Worm (Caenorhabditis elegans) whole organism, early embryonic: Measurements from ENCODE around the gene clec-178.

Experiments
- ama-1 ChIP-seq: fragments of 150-350 bp; optimal IDR thresholded peaks from 2 replicates; lab custom pipeline; 2014
- ceh-13 ChIP-seq: fragments of 200-800 bp; sonication (Bioruptor generic); optimal IDR thresholded peaks from 2 replicates; lab custom pipeline; 2018; ENCODE audit warnings: mild to moderate bottlenecking, missing genetic modification characterization, missing compliant biosample characterization
- ceh-36 ChIP-seq: sonication (generic microtip); optimal IDR thresholded peaks from 2 replicates; lab custom pipeline; 2016; ENCODE audit warnings: missing genetic modification characterization, inconsistent platforms, missing compliant biosample characterization
- hmg-4 ChIP-seq: fragments of 200-800 bp; sonication (Bioruptor generic); optimal IDR thresholded peaks from 2 replicates; lab custom pipeline; 2018; ENCODE audit warnings: mild to moderate bottlenecking, missing genetic modification characterization, missing compliant biosample characterization
- tra-4 ChIP-seq: sonication (generic microtip); optimal IDR thresholded peaks from 2 replicates; lab custom pipeline; 2017; ENCODE audit warnings: missing genetic modification characterization, missing compliant biosample characterization

DNA sequence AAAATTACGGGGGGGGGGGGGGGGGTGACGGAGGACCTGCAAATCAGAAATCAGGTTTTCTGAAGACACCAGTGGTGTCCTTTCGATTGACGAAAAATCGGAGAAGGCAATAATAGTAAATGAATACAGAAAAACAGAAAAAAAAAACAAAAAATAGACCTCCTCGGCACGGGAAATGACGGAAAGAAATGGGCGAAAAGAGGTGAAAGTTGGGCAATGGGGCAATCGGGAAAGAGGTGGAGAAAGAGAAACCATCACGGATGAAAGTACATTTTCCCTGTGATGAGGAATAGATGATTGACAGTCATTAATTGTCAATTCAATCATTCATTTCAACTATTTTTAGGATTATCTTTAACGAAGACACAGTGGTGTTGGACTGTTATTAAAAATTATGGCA lies 50.2 kb downstream of the clec-178 start:
- TF ChIP-seq hmg-4 (GFP tag; lab: Kevin White, UChicago) (no peak), tra-4 (tag; lab: Kevin White, UChicago) (no peak), ceh-13 (GFP tag; lab: Kevin White, UChicago) (no peak), ama-1 (lab: Kevin White, UChicago) (no peak), ceh-36 (tag; lab: Kevin White, UChicago) (no peak)
